Worm (Caenorhabditis elegans): ENCODE data around the gene rps-18.

DNA sequence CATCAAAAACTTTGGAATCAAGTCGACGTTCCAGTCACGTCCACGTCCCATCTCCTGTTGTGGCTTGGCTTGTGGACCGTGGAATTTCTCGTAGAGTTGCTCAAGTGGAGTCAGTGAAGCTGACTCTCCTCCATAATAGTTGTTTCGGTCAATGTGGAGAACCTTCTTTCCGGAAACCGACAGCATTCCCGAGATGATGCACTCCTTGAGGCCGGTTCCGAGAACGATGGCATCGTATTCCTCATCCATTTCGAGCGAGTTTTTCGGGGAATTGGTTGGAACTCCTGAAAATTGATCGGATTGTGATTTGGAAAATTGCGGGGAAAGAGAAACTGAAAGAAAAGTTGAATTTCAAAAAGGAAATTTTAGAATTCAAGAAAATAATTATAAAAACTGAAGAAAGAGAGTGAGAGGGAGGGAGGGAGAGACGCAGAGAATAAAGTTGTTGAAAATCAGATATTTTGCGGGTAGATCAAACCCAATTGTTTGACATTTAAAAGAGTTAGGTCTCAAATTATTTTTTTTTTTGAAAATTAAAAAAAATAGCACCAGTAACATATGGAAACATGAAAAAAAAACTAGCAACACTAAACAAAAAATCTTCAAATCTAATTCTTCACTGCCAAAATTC, 32.8 kb upstream of the rps-18 start, which contains the start of gene gdi-1:
- no peak for TF ChIP-seq elt-1 (tag; optimal IDR thresholded peaks at IDR 0.05; ENCODE audit: borderline replicate concordance, insufficient read depth)
- no peak for TF ChIP-seq zip-8 (tag; optimal IDR thresholded peaks at IDR 0.05)
- TF ChIP-seq pha-4 (tag; optimal IDR thresholded peaks at IDR 0.05): no peak
- TF ChIP-seq unc-62 (GFP tag; optimal IDR thresholded peaks at IDR 0.05): no peak
- no peak for TF ChIP-seq ceh-43 (GFP tag; optimal IDR thresholded peaks at IDR 0.05)
- no peak for TF ChIP-seq nhr-12 (tag; optimal IDR thresholded peaks at IDR 0.05)
- no peak for TF ChIP-seq lin-13 (tag; optimal IDR thresholded peaks at IDR 0.05)
